Fruit fly (Drosophila melanogaster) whole organism, pupa: ENCODE results near the gene CG45060.

Experiments
- CG12605 ChIP-seq: fragments of 200-800 bp; sonication (Bioruptor generic); IDR thresholded peaks from 2 replicates; pipeline ENCODE4 v1.3.6; 2022; ENCODE audit warnings: missing biosample characterization, missing genetic modification characterization
- CG15710 ChIP-seq: fragments of 200-800 bp; sonication (Bioruptor generic); optimal IDR thresholded peaks from 2 replicates; lab custom pipeline; 2018; ENCODE audit warnings: missing biosample characterization, mild to moderate bottlenecking, missing genetic modification characterization, moderate library complexity
- CG17806 ChIP-seq: fragments of 200-800 bp; sonication (Bioruptor generic); optimal IDR thresholded peaks from 2 replicates; lab custom pipeline; 2018; ENCODE audit warnings: missing biosample characterization, mild to moderate bottlenecking, missing genetic modification characterization, moderate library complexity
- CG32121 ChIP-seq: fragments of 200-800 bp; sonication (Bioruptor generic); IDR thresholded peaks from 2 replicates; pipeline ENCODE4 v1.3.6; 2022; ENCODE audit warnings: missing biosample characterization, missing genetic modification characterization
- CG34367 ChIP-seq: fragments of 200-800 bp; sonication (Bioruptor generic); optimal IDR thresholded peaks from 2 replicates; lab custom pipeline; 2018; ENCODE audit warnings: missing biosample characterization, mild to moderate bottlenecking, missing genetic modification characterization
- CG9948 ChIP-seq: fragments of 200-800 bp; sonication (Bioruptor generic); optimal IDR thresholded peaks from 2 replicates; lab custom pipeline; 2018; ENCODE audit warnings: missing biosample characterization, mild to moderate bottlenecking, missing genetic modification characterization, moderate library complexity
- D1 ChIP-seq: fragments of 200-800 bp; sonication (Bioruptor generic); optimal IDR thresholded peaks from 2 replicates; lab custom pipeline; 2018; ENCODE audit warnings: missing biosample characterization, mild to moderate bottlenecking, missing genetic modification characterization, moderate library complexity
- EcR ChIP-seq: fragments of 200-800 bp; sonication (Bioruptor generic); optimal IDR thresholded peaks from 3 replicates; lab custom pipeline; 2019; ENCODE audit warnings: missing biosample characterization, missing genetic modification characterization, mild to moderate bottlenecking, moderate library complexity, missing genetic modification reagents
- Snoo ChIP-seq: fragments of 200-800 bp; sonication (Bioruptor generic); optimal IDR thresholded peaks from 3 replicates; lab custom pipeline; 2017; ENCODE audit warnings: missing biosample characterization, mild to moderate bottlenecking, missing genetic modification characterization, inconsistent platforms

DNA sequence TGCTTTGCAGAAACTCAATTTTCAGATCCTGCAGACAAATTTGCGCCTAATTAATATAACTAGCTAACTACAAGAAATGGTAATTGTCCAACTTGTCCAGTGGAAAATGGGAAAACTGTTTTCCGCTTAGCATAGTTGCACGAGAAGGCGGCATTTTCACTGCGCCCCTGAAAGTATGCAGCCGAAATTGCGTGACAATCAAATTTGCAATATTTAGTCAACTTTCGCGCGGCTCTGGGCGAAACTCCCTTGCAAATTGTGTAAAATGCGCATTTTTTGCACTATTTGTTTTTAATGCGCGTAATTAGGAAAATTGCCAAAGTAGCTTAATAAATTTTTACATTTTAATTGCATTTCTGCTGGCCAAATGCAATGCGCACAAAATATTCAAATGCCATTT is 21.3 kb upstream of the CG45060 start:
- TF ChIP-seq CG17806 (tag; lab: Kevin White, UChicago) (no peak), CG12605 (GFP tag; lab: Robert Waterston, UW) (no peak), CG34367 (no peak), EcR (GFP tag; lab: Kevin White, UChicago) (no peak), CG32121 (GFP tag; lab: Robert Waterston, UW) (no peak), Snoo (tag; lab: Kevin White, UChicago) (no peak), D1 (tag; lab: Kevin White, UChicago) (no peak), CG9948 (no peak), CG15710 (no peak)
